Fruit fly (Drosophila melanogaster): ENCODE measurements around the gene CG9837.

Gene CG9837

dm6 chr3R:8787538-8788282 is 25.7 kb downstream of the CG9837 start:
- no peak for TF ChIP-seq noc (tag; optimal IDR thresholded peaks at IDR 0.05)

- no peak for TF ChIP-seq noc (tag; optimal IDR thresholded peaks at IDR 0.05)
Observed at dm6 chr3R:8785451-8785850, 27.9 kb downstream of the CG9837 start.

- TF ChIP-seq noc (tag; optimal IDR thresholded peaks at IDR 0.05), result no peak
Observed at dm6 chr3R:8784788-8785187, 28.6 kb downstream of the CG9837 start.

dm6 chr3R:8780689-8781088 is 32.7 kb downstream of the CG9837 start, which contains the start of gene CG33189:
CG33189 (minus strand) TSS chr3R:8780789.
- TF ChIP-seq noc (tag; optimal IDR thresholded peaks at IDR 0.05), result no peak

- TF ChIP-seq noc (tag; optimal IDR thresholded peaks at IDR 0.05), result no peak
Observed at dm6 chr3R:8779823-8780222, 33.6 kb downstream of the CG9837 start, which contains the start of gene CG33191. CG33191 (minus strand) TSS chr3R:8779923.

dm6 chr3R:8773135-8773534 is 40.2 kb downstream of the CG9837 start, which contains the start of gene CG34301:
CG34301 (plus strand) TSS chr3R:8773435.
- no peak for TF ChIP-seq noc (tag; optimal IDR thresholded peaks at IDR 0.05)

- no peak for TF ChIP-seq noc (tag; optimal IDR thresholded peaks at IDR 0.05)
Observed at dm6 chr3R:8772591-8772990, 40.8 kb downstream of the CG9837 start, which contains the start of gene CG13318. CG13318 (minus strand) TSS chr3R:8772691.

- TF ChIP-seq noc (tag; optimal IDR thresholded peaks at IDR 0.05), result no peak
Observed at dm6 chr3R:8769094-8769493, 44.3 kb downstream of the CG9837 start, which contains the start of gene CG8236. CG8236 (plus strand) TSS chr3R:8769394.

dm6 chr3R:8767998-8768397 is 45.4 kb downstream of the CG9837 start, which contains the start of the genes CG34135 and CG11768:
CG34135 (minus strand) TSS chr3R:8768191.
CG11768 (minus strand) TSS chr3R:8768200.
- TF ChIP-seq noc (tag; optimal IDR thresholded peaks at IDR 0.05), result no peak
